Fruit fly (Drosophila melanogaster) S2 (cell line): ENCODE data around the gene CG13405.

Experiments used
- CG8478 ChIP-seq: fragments of >200 bp; optimal IDR thresholded peaks from 2 replicates; lab custom pipeline; 2018
- CTCF ChIP-seq, 2 experiments: fragments of >200 bp; optimal IDR thresholded peaks; 2 replicates each; lab custom pipeline; 2018

DNA sequence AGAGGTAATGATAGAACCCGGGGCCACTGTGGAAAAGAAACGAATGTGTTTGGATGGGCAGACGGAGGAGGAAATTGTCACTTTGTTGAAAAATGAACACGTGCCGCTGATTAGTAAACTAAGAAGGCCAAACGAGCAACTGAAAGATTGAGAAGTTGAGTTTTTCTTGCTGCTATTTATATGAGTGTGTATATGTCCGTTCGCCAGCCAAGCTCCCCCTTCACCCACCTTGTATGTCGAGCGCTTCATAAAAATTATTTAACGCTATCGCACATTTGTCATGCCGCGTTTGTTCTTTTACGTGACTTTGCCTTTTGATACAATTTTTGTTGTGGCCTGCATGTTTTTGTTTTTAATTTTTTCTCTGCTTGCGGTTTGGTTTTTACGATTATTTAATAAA is 16.8 kb upstream of the CG13405 start:
- TF ChIP-seq CTCF (optimal IDR thresholded peaks at IDR 0.05; lab: Kevin White, UChicago) (no peak), CG8478 (lab: Kevin White, UChicago) (no peak)
